Fruit fly (Drosophila melanogaster): ENCODE data around the gene Qsox2.

Gene Qsox2

dm6 chr3R:21913447-21913846, at the start of gene Qsox2:
Gene Qsox2 (plus strand): TSS chr3R:21913747.
- no peak for TF ChIP-seq Hr96 (GFP tag; optimal IDR thresholded peaks at IDR 0.05)
- TF ChIP-seq Clk (GFP tag; optimal IDR thresholded peaks at IDR 0.05), result no peak
- TF ChIP-seq tj (GFP tag; optimal IDR thresholded peaks at IDR 0.05), result no peak
- TF ChIP-seq CG7045 (GFP tag; optimal IDR thresholded peaks at IDR 0.05), result no peak
- TF ChIP-seq ovo (GFP tag; optimal IDR thresholded peaks at IDR 0.05), result no peak
- no peak for TF ChIP-seq CG7101 (tag; optimal IDR thresholded peaks at IDR 0.05)
- TF ChIP-seq kay (GFP tag; ENCODE audit: borderline replicate concordance), result no peak
- no peak for TF ChIP-seq toe (GFP tag; optimal IDR thresholded peaks at IDR 0.05)
- no peak for TF ChIP-seq Crg-1 (GFP tag; optimal IDR thresholded peaks at IDR 0.05)
- no peak for TF ChIP-seq cic (GFP tag; optimal IDR thresholded peaks at IDR 0.05)
- TF ChIP-seq CG5204 (GFP tag; optimal IDR thresholded peaks at IDR 0.05), result no peak
- TF ChIP-seq CG33017 (tag; optimal IDR thresholded peaks at IDR 0.05), result no peak
- TF ChIP-seq CG1620 (GFP tag; optimal IDR thresholded peaks at IDR 0.05), result no peak
- TF ChIP-seq Mnt (GFP tag; optimal IDR thresholded peaks at IDR 0.05), result no peak
- TF ChIP-seq cnc (optimal IDR thresholded peaks at IDR 0.05), result no peak

dm6 chr3R:21863817-21864384, 49.6 kb upstream of the Qsox2 start:
- no peak for TF ChIP-seq Crg-1 (GFP tag; optimal IDR thresholded peaks at IDR 0.05)
- no peak for TF ChIP-seq bab1 (GFP tag; optimal IDR thresholded peaks at IDR 0.05)
- TF ChIP-seq cic (GFP tag; optimal IDR thresholded peaks at IDR 0.05), result no peak
- no peak for TF ChIP-seq CG14711 (tag; optimal IDR thresholded peaks at IDR 0.05)
- no peak for TF ChIP-seq Clk (GFP tag; optimal IDR thresholded peaks at IDR 0.05)
- no peak for TF ChIP-seq CG33017 (tag; optimal IDR thresholded peaks at IDR 0.05)
- no peak for TF ChIP-seq CG11617 (GFP tag; optimal IDR thresholded peaks at IDR 0.05)
- TF ChIP-seq CG1620 (GFP tag; optimal IDR thresholded peaks at IDR 0.05), result no peak
- TF ChIP-seq cnc (optimal IDR thresholded peaks at IDR 0.05), result no peak
- no peak for TF ChIP-seq kay (GFP tag; ENCODE audit: borderline replicate concordance)
- TF ChIP-seq tj (GFP tag; optimal IDR thresholded peaks at IDR 0.05), result no peak
- no peak for TF ChIP-seq Hr96 (GFP tag; optimal IDR thresholded peaks at IDR 0.05)
- TF ChIP-seq ovo (GFP tag; optimal IDR thresholded peaks at IDR 0.05), result no peak
- TF ChIP-seq Mnt (GFP tag; optimal IDR thresholded peaks at IDR 0.05), result no peak
- TF ChIP-seq CG7045 (GFP tag; optimal IDR thresholded peaks at IDR 0.05), result no peak

dm6 chr3R:21864484-21864883, 49.1 kb upstream of the Qsox2 start:
- TF ChIP-seq toe (GFP tag; optimal IDR thresholded peaks at IDR 0.05), result no peak
- no peak for TF ChIP-seq CG11617 (GFP tag; optimal IDR thresholded peaks at IDR 0.05)
- no peak for TF ChIP-seq CG33017 (tag; optimal IDR thresholded peaks at IDR 0.05)
- no peak for TF ChIP-seq bab1 (GFP tag; optimal IDR thresholded peaks at IDR 0.05)
- peak; percentile 7 for TF ChIP-seq kay (GFP tag; ENCODE audit: borderline replicate concordance)

- TF ChIP-seq toe (GFP tag; optimal IDR thresholded peaks at IDR 0.05) (no peak), Clk (GFP tag; optimal IDR thresholded peaks at IDR 0.05) (no peak), CG7045 (GFP tag; optimal IDR thresholded peaks at IDR 0.05) (no peak), bab1 (GFP tag; optimal IDR thresholded peaks at IDR 0.05) (peak; percentile 15), kay (GFP tag; ENCODE audit: borderline replicate concordance) (peak; percentile 12), ovo (GFP tag; optimal IDR thresholded peaks at IDR 0.05) (peak; percentile 42), CG5204 (GFP tag; optimal IDR thresholded peaks at IDR 0.05) (no peak)
These were observed 48.6 kb upstream of the Qsox2 start, which contains the start of gene lsn for dm6 chr3R:21864992-21865391. Gene lsn (plus strand): TSS chr3R:21865168.

- TF ChIP-seq tj (GFP tag; optimal IDR thresholded peaks at IDR 0.05), result no peak
- TF ChIP-seq Hr96 (GFP tag; optimal IDR thresholded peaks at IDR 0.05), result no peak
- no peak for TF ChIP-seq CG11617 (GFP tag; optimal IDR thresholded peaks at IDR 0.05)
- TF ChIP-seq ovo (GFP tag; optimal IDR thresholded peaks at IDR 0.05), result no peak
- no peak for TF ChIP-seq cic (GFP tag; optimal IDR thresholded peaks at IDR 0.05)
- no peak for TF ChIP-seq toe (GFP tag; optimal IDR thresholded peaks at IDR 0.05)
- no peak for TF ChIP-seq CG14711 (tag; optimal IDR thresholded peaks at IDR 0.05)
- no peak for TF ChIP-seq cnc (optimal IDR thresholded peaks at IDR 0.05)
- no peak for TF ChIP-seq CG1620 (GFP tag; optimal IDR thresholded peaks at IDR 0.05)
- no peak for TF ChIP-seq Mnt (GFP tag; optimal IDR thresholded peaks at IDR 0.05)
- no peak for TF ChIP-seq CG33017 (tag; optimal IDR thresholded peaks at IDR 0.05)
These were observed 45.7 kb upstream of the Qsox2 start, which contains the start of the genes CG6569 and Cby for dm6 chr3R:21867819-21868218. Gene CG6569 (minus strand): TSS chr3R:21867919. Gene Cby (plus strand): TSS chr3R:21868003.

dm6 chr3R:21869464-21870100, 44.0 kb upstream of the Qsox2 start, which contains the start of gene CG31174:
Gene CG31174 (minus strand): TSS chr3R:21869514.
- TF ChIP-seq kay (GFP tag; ENCODE audit: borderline replicate concordance) (peak; percentile 53), pad (GFP tag; optimal IDR thresholded peaks at IDR 0.05) (no peak), CG7101 (tag; optimal IDR thresholded peaks at IDR 0.05) (no peak), tj (GFP tag; optimal IDR thresholded peaks at IDR 0.05) (no peak)

dm6 chr3R:21870158-21870971, 43.2 kb upstream of the Qsox2 start, which contains the start of gene CG31431:
Gene CG31431 (plus strand): TSS chr3R:21870681.
- peak; percentile 95 for TF ChIP-seq CG5204 (GFP tag; optimal IDR thresholded peaks at IDR 0.05)
- TF ChIP-seq tj (GFP tag; optimal IDR thresholded peaks at IDR 0.05), result peak; percentile 90
- TF ChIP-seq Mnt (GFP tag; optimal IDR thresholded peaks at IDR 0.05), result peak; percentile 88
- TF ChIP-seq cnc (optimal IDR thresholded peaks at IDR 0.05), result no peak
- peak; percentile 88 for TF ChIP-seq Crg-1 (GFP tag; optimal IDR thresholded peaks at IDR 0.05)
- peak; percentile 90 for TF ChIP-seq CG14711 (tag; optimal IDR thresholded peaks at IDR 0.05)
- TF ChIP-seq cic (GFP tag; optimal IDR thresholded peaks at IDR 0.05), result peak; percentile 90
- peak; percentile 87 for TF ChIP-seq ovo (GFP tag; optimal IDR thresholded peaks at IDR 0.05)
- peak; percentile 97 for TF ChIP-seq CG7045 (GFP tag; optimal IDR thresholded peaks at IDR 0.05)
- peak; percentile 91 for TF ChIP-seq toe (GFP tag; optimal IDR thresholded peaks at IDR 0.05)
- TF ChIP-seq CG7101 (tag; optimal IDR thresholded peaks at IDR 0.05), result peak; percentile 96
- TF ChIP-seq CG1620 (GFP tag; optimal IDR thresholded peaks at IDR 0.05), result peak; percentile 86
- TF ChIP-seq Clk (GFP tag; optimal IDR thresholded peaks at IDR 0.05), result peak; percentile 94
- peak; percentile 95 for TF ChIP-seq CG12768 (GFP tag; optimal IDR thresholded peaks at IDR 0.05)
- TF ChIP-seq CG11617 (GFP tag; optimal IDR thresholded peaks at IDR 0.05), result peak; percentile 96
- TF ChIP-seq bab1 (GFP tag; optimal IDR thresholded peaks at IDR 0.05), result peak; percentile 98
- TF ChIP-seq CG33017 (tag; optimal IDR thresholded peaks at IDR 0.05), result peak; percentile 93
- peak; percentile 97 for TF ChIP-seq kay (GFP tag; ENCODE audit: borderline replicate concordance)
- TF ChIP-seq pad (GFP tag; optimal IDR thresholded peaks at IDR 0.05), result peak; percentile 93
- peak; percentile 95 for TF ChIP-seq Hr96 (GFP tag; optimal IDR thresholded peaks at IDR 0.05)

All from whole organism, adult.